Worm (Caenorhabditis elegans) whole organism, L2 larva: ENCODE measurements around the gene T23F11.11.

ENCODE experiments used
- R02D3.7 ChIP-seq: fragments of 150-350 bp; optimal IDR thresholded peaks from 2 replicates; lab custom pipeline; 2014; ENCODE audit warnings: missing biosample characterization, missing genetic modification characterization
- ceh-82 ChIP-seq: fragments of 150-350 bp; optimal IDR thresholded peaks from 2 replicates; lab custom pipeline; 2014; ENCODE audit warnings: missing biosample characterization, missing genetic modification characterization
- egl-27 ChIP-seq: sonication (generic microtip); optimal IDR thresholded peaks from 3 replicates; lab custom pipeline; 2017; ENCODE audit warnings: missing biosample characterization, missing genetic modification reagents, missing genetic modification characterization
- lin-39 ChIP-seq: fragments of 150-350 bp; optimal IDR thresholded peaks from 2 replicates; lab custom pipeline; 2014; ENCODE audit warnings: missing biosample characterization, missing genetic modification reagents, missing genetic modification characterization
- nhr-11 ChIP-seq: fragments of 150-350 bp; optimal IDR thresholded peaks from 2 replicates; lab custom pipeline; 2014; ENCODE audit warnings: missing biosample characterization, missing genetic modification characterization
- skn-1 ChIP-seq: sonication (generic microtip); optimal IDR thresholded peaks from 2 replicates; lab custom pipeline; 2017; ENCODE audit warnings: missing biosample characterization, missing genetic modification characterization

- TF ChIP-seq skn-1 (tag; lab: Kevin White, UChicago): no peak
- TF ChIP-seq egl-27: no peak
- no peak for TF ChIP-seq lin-39 (tag; lab: Kevin White, UChicago)
- TF ChIP-seq nhr-11 (tag; lab: Kevin White, UChicago): no peak
- TF ChIP-seq R02D3.7: no peak
- no peak for TF ChIP-seq ceh-82
These were observed 45.1 kb downstream of the T23F11.11 start for ce11 chrIII:4626148-4626922.
